Worm (Caenorhabditis elegans) whole organism, young adult: ENCODE data around the gene fbxa-192.

Experiments
- B0035.1 ChIP-seq: sonication (generic microtip); optimal IDR thresholded peaks from 2 replicates; lab custom pipeline; 2016; ENCODE audit warnings: missing genetic modification characterization, mild to moderate bottlenecking, missing compliant biosample characterization, missing genotype, missing genetic modification reagents
- C17E4.6 ChIP-seq: fragments of 200-800 bp; sonication (Bioruptor generic); IDR thresholded peaks from 2 replicates; pipeline ENCODE4 v1.3.6; 2022; ENCODE audit warnings: missing genetic modification reagents, missing genetic modification characterization, missing compliant biosample characterization
- F22D6.2 ChIP-seq: sonication (generic microtip); optimal IDR thresholded peaks from 2 replicates; lab custom pipeline; 2016; ENCODE audit warnings: mild to moderate bottlenecking, missing genetic modification characterization, missing compliant biosample characterization
- F33H1.4 ChIP-seq: fragments of 200-800 bp; sonication (Bioruptor generic); IDR thresholded peaks from 2 replicates; pipeline ENCODE4 v1.3.6; 2022; ENCODE audit warnings: missing genetic modification reagents, missing genetic modification characterization, missing compliant biosample characterization
- F37B4.10 ChIP-seq: fragments of 200-800 bp; sonication (Bioruptor generic); IDR thresholded peaks from 2 replicates; pipeline ENCODE4 v1.3.6; 2022; ENCODE audit warnings: missing genetic modification characterization, missing compliant biosample characterization
- K12H6.12 ChIP-seq: fragments of 200-800 bp; sonication (Bioruptor generic); optimal IDR thresholded peaks from 2 replicates; lab custom pipeline; 2018; ENCODE audit warnings: mild to moderate bottlenecking, missing genetic modification characterization, missing compliant biosample characterization
- Y79H2A.3 ChIP-seq: fragments of 200-800 bp; sonication (Bioruptor generic); conservative IDR thresholded peaks from 2 replicates; pipeline ENCODE4 v1.3.6; 2022; ENCODE audit warnings: missing genetic modification reagents, missing genetic modification characterization, missing compliant biosample characterization
- akir-1 ChIP-seq: fragments of 200-800 bp; sonication (Bioruptor generic); optimal IDR thresholded peaks from 2 replicates; lab custom pipeline; 2018; ENCODE audit warnings: mild to moderate bottlenecking, missing genetic modification characterization, moderate library complexity, missing compliant biosample characterization
- athp-1 ChIP-seq: sonication (generic microtip); optimal IDR thresholded peaks from 2 replicates; lab custom pipeline; 2017; ENCODE audit warnings: mild to moderate bottlenecking, missing genetic modification characterization, missing compliant biosample characterization
- attf-3 ChIP-seq: fragments of 200-800 bp; sonication (Bioruptor generic); conservative IDR thresholded peaks from 2 replicates; pipeline ENCODE4 v1.3.6; 2022; ENCODE audit warnings: missing genetic modification reagents, missing genetic modification characterization, missing compliant biosample characterization
- ceh-40 ChIP-seq: fragments of 200-800 bp; sonication (Bioruptor generic); IDR thresholded peaks from 2 replicates; pipeline ENCODE4 v1.3.6; 2022; ENCODE audit warnings: missing genetic modification characterization, missing compliant biosample characterization
- ceh-58 ChIP-seq: fragments of 200-800 bp; sonication (Bioruptor generic); IDR thresholded peaks from 2 replicates; pipeline ENCODE4 v1.3.6; 2022; ENCODE audit warnings: missing genetic modification characterization, missing compliant biosample characterization
- ceh-79 ChIP-seq: sonication (generic microtip); optimal IDR thresholded peaks from 2 replicates; lab custom pipeline; 2017; ENCODE audit warnings: mild to moderate bottlenecking, missing genetic modification characterization, missing compliant biosample characterization
- die-1 ChIP-seq: sonication (generic microtip); optimal IDR thresholded peaks from 2 replicates; lab custom pipeline; 2016; ENCODE audit warnings: missing genotype, mild to moderate bottlenecking, missing genetic modification characterization, missing compliant biosample characterization
- dox-1 ChIP-seq: fragments of 200-800 bp; sonication (Bioruptor generic); IDR thresholded peaks from 2 replicates; pipeline ENCODE4 v1.3.6; 2022; ENCODE audit warnings: missing genetic modification reagents, missing genetic modification characterization, missing compliant biosample characterization
- efl-1 ChIP-seq: fragments of 150-350 bp; optimal IDR thresholded peaks from 2 replicates; lab custom pipeline; 2014; ENCODE audit warnings: missing biosample characterization, missing genetic modification reagents, missing genetic modification characterization
- ets-4 ChIP-seq: fragments of 200-800 bp; sonication (Bioruptor generic); optimal IDR thresholded peaks from 2 replicates; lab custom pipeline; 2018; ENCODE audit warnings: mild to moderate bottlenecking, missing genetic modification characterization, missing compliant biosample characterization
- fkh-3 ChIP-seq: sonication (generic microtip); optimal IDR thresholded peaks from 2 replicates; lab custom pipeline; 2016; ENCODE audit warnings: mild to moderate bottlenecking, missing genetic modification characterization, missing compliant biosample characterization
- hlh-26 ChIP-seq: fragments of 200-800 bp; sonication (Bioruptor generic); conservative IDR thresholded peaks from 2 replicates; pipeline ENCODE4 v1.3.6; 2022; ENCODE audit warnings: missing genetic modification reagents, missing genetic modification characterization, missing compliant biosample characterization
- hmg-1.2 ChIP-seq: fragments of 200-800 bp; sonication (Bioruptor generic); IDR thresholded peaks from 2 replicates; pipeline ENCODE4 v1.3.6; 2022; ENCODE audit warnings: missing genetic modification reagents, missing genetic modification characterization, missing compliant biosample characterization
- hsf-1 ChIP-seq: fragments of 200-800 bp; sonication (Bioruptor generic); IDR thresholded peaks from 2 replicates; pipeline ENCODE4 v1.3.6; 2022; ENCODE audit warnings: missing genetic modification reagents, missing genetic modification characterization, missing compliant biosample characterization
- let-526 ChIP-seq: fragments of 200-800 bp; sonication (Bioruptor generic); IDR thresholded peaks from 2 replicates; pipeline ENCODE4 v1.3.6; 2022; ENCODE audit warnings: missing genetic modification reagents, missing genetic modification characterization, missing compliant biosample characterization
- lin-54 ChIP-seq: fragments of 200-800 bp; sonication (Bioruptor generic); optimal IDR thresholded peaks from 2 replicates; lab custom pipeline; 2018; ENCODE audit warnings: mild to moderate bottlenecking, missing genetic modification characterization, missing compliant biosample characterization
- madf-3 ChIP-seq: fragments of 200-800 bp; sonication (Bioruptor generic); IDR thresholded peaks from 2 replicates; pipeline ENCODE4 v1.3.6; 2022; ENCODE audit warnings: missing genetic modification reagents, missing genetic modification characterization, missing compliant biosample characterization
- madf-8 ChIP-seq: fragments of 200-800 bp; sonication (Bioruptor generic); conservative IDR thresholded peaks from 2 replicates; pipeline ENCODE4 v1.3.6; 2022; ENCODE audit warnings: missing genetic modification reagents, missing genetic modification characterization, missing compliant biosample characterization
- mes-4 ChIP-seq: sonication (generic microtip); optimal IDR thresholded peaks from 2 replicates; lab custom pipeline; 2016; ENCODE audit warnings: missing genotype, missing genetic modification characterization, missing compliant biosample characterization
- mxl-1 ChIP-seq: sonication (generic microtip); optimal IDR thresholded peaks from 2 replicates; lab custom pipeline; 2016; ENCODE audit warnings: missing genetic modification characterization, missing compliant biosample characterization
- nfya-2 ChIP-seq: fragments of 200-800 bp; sonication (Bioruptor generic); IDR thresholded peaks from 2 replicates; pipeline ENCODE4 v1.3.6; 2022; ENCODE audit warnings: missing genetic modification reagents, missing genetic modification characterization, missing compliant biosample characterization
- nhr-179 ChIP-seq: sonication (generic microtip); optimal IDR thresholded peaks from 2 replicates; lab custom pipeline; 2016; ENCODE audit warnings: mild to moderate bottlenecking, missing genetic modification characterization, missing compliant biosample characterization
- rcor-1 ChIP-seq: fragments of 200-800 bp; sonication (Bioruptor generic); IDR thresholded peaks from 2 replicates; pipeline ENCODE4 v1.3.6; 2022; ENCODE audit warnings: missing genetic modification reagents, missing genetic modification characterization, missing compliant biosample characterization
- repo-1 ChIP-seq: sonication (generic microtip); optimal IDR thresholded peaks from 2 replicates; lab custom pipeline; 2017; ENCODE audit warnings: mild to moderate bottlenecking, missing genetic modification characterization, missing compliant biosample characterization
- snpc-1.3 ChIP-seq: sonication (generic microtip); optimal IDR thresholded peaks from 2 replicates; lab custom pipeline; 2017; ENCODE audit warnings: missing genetic modification characterization, mild to moderate bottlenecking, missing compliant biosample characterization, antibody characterized with exemption, moderate library complexity, missing genotype, missing genetic modification reagents; ENCODE audit not compliant: insufficient read depth
- snpc-3.4 ChIP-seq: sonication (generic microtip); optimal IDR thresholded peaks from 2 replicates; lab custom pipeline; 2017; ENCODE audit warnings: missing genetic modification characterization, mild to moderate bottlenecking, missing compliant biosample characterization, antibody characterized with exemption, moderate library complexity, missing genotype, missing genetic modification reagents
- snpc-4 ChIP-seq, 5 experiments: fragments of 150-350 bp in 1 of 5; sonication (generic microtip) in 4 of 5; optimal IDR thresholded peaks; 2 replicates each; lab custom pipeline; 2014 to 2018; ENCODE audit warnings: missing genetic modification characterization in 5 of 5, missing biosample characterization in 3 of 5, antibody characterized with exemption in 2 of 5, mild to moderate bottlenecking in 2 of 5, missing compliant biosample characterization in 2 of 5, missing genotype in 2 of 5, moderate library complexity in 2 of 5, missing genetic modification reagents in 1 of 5
- tlf-1 ChIP-seq: fragments of 200-800 bp; sonication (Bioruptor generic); optimal IDR thresholded peaks from 2 replicates; lab custom pipeline; 2018; ENCODE audit warnings: mild to moderate bottlenecking, missing genetic modification characterization, missing compliant biosample characterization
- zfh-2 ChIP-seq: fragments of 200-800 bp; sonication (Bioruptor generic); conservative IDR thresholded peaks from 2 replicates; pipeline ENCODE4 v1.3.6; 2022; ENCODE audit warnings: missing genetic modification reagents, missing genetic modification characterization, missing compliant biosample characterization
- ztf-22 ChIP-seq: fragments of 200-800 bp; sonication (Bioruptor generic); optimal IDR thresholded peaks from 2 replicates; lab custom pipeline; 2018; ENCODE audit warnings: mild to moderate bottlenecking, missing genetic modification characterization, moderate library complexity, missing compliant biosample characterization
- ztf-28 ChIP-seq: fragments of 200-800 bp; sonication (Bioruptor generic); IDR thresholded peaks from 2 replicates; pipeline ENCODE4 v1.3.6; 2022; ENCODE audit warnings: missing genetic modification reagents, missing genetic modification characterization, missing compliant biosample characterization

fbxa-192 gene

ce11 chrV:17696753-17697152 lies 46.4 kb upstream of the fbxa-192 start, which contains the start of gene spp-29:
Gene spp-29 (minus strand): TSS chrV:17696853.
- TF ChIP-seq Y79H2A.3 (no peak), lin-54 (GFP tag; lab: Kevin White, UChicago) (no peak), C17E4.6 (no peak), repo-1 (no peak), efl-1 (GFP tag; lab: Kevin White, UChicago) (no peak), fkh-3 (tag; lab: Kevin White, UChicago) (no peak)

ce11 chrV:17695802-17696201 lies 45.5 kb upstream of the fbxa-192 start, which contains the start of gene Y26G10.1:
Gene Y26G10.1 (minus strand): TSS chrV:17695902.
- TF ChIP-seq snpc-4 (GFP tag; optimal IDR thresholded peaks at IDR 0.05; lab: Kevin White, UChicago) (no peak), snpc-4 (tag; optimal IDR thresholded peaks at IDR 0.05; lab: Kevin White, UChicago) (no peak), ztf-22 (no peak), snpc-1.3 (tag; lab: Kevin White, UChicago) (no peak), akir-1 (GFP tag; lab: Kevin White, UChicago) (no peak), F22D6.2 (no peak), F37B4.10 (no peak), ceh-79 (no peak), snpc-3.4 (tag; lab: Kevin White, UChicago) (no peak)

- TF ChIP-seq nfya-2 (GFP tag; lab: Robert Waterston, UW), result no peak
- TF ChIP-seq ceh-40 (GFP tag; lab: Robert Waterston, UW), result no peak
- no peak for TF ChIP-seq ceh-58 (GFP tag; lab: Robert Waterston, UW)
- no peak for TF ChIP-seq snpc-4 (GFP tag; optimal IDR thresholded peaks at IDR 0.05; lab: Kevin White, UChicago)
- no peak for TF ChIP-seq snpc-4 (tag; optimal IDR thresholded peaks at IDR 0.05; lab: Kevin White, UChicago)
- no peak for TF ChIP-seq attf-3 (GFP tag; lab: Robert Waterston, UW)
- TF ChIP-seq dox-1, result no peak
- TF ChIP-seq die-1 (tag; lab: Kevin White, UChicago), result no peak
- no peak for TF ChIP-seq mes-4
- no peak for TF ChIP-seq nhr-179 (tag; lab: Kevin White, UChicago)
- TF ChIP-seq athp-1 (tag; lab: Kevin White, UChicago), result no peak
- TF ChIP-seq hmg-1.2 (GFP tag; lab: Robert Waterston, UW), result no peak
- TF ChIP-seq madf-3 (GFP tag; lab: Robert Waterston, UW), result no peak
- no peak for TF ChIP-seq tlf-1 (GFP tag; lab: Kevin White, UChicago)
- TF ChIP-seq rcor-1 (GFP tag; lab: Robert Waterston, UW), result no peak
Observed at ce11 chrV:17694260-17694659, 43.9 kb upstream of the fbxa-192 start.

ce11 chrV:17690922-17691321 lies 40.6 kb upstream of the fbxa-192 start, which contains the start of gene F59A1.13:
Gene F59A1.13 (minus strand): TSS chrV:17691022.
- TF ChIP-seq madf-8 (no peak), mxl-1 (tag; lab: Kevin White, UChicago) (no peak), K12H6.12 (no peak), ets-4 (GFP tag; lab: Kevin White, UChicago) (no peak), zfh-2 (GFP tag; lab: Robert Waterston, UW) (no peak), ztf-28 (GFP tag; lab: Robert Waterston, UW) (no peak), hlh-26 (GFP tag; lab: Robert Waterston, UW) (no peak), hsf-1 (GFP tag; lab: Robert Waterston, UW) (no peak), lin-54 (GFP tag; lab: Kevin White, UChicago) (no peak), rcor-1 (GFP tag; lab: Robert Waterston, UW) (no peak), let-526 (GFP tag; lab: Robert Waterston, UW) (no peak), B0035.1 (tag; lab: Kevin White, UChicago) (no peak), F33H1.4 (GFP tag; lab: Robert Waterston, UW) (no peak)
- TF ChIP-seq, all 124 proteins: peak for 0
